Fruit fly (Drosophila melanogaster) whole organism, prepupa: Measurements from ENCODE around the gene CG44271.

Experiments used
- CG6276 ChIP-seq: fragments of 200-800 bp; sonication (Bioruptor generic); optimal IDR thresholded peaks from 2 replicates; lab custom pipeline; 2017; ENCODE audit warnings: missing biosample characterization, mild to moderate bottlenecking, missing genetic modification characterization
- CG8319 ChIP-seq: fragments of 200-800 bp; sonication (Bioruptor generic); optimal IDR thresholded peaks from 3 replicates; lab custom pipeline; 2016; ENCODE audit warnings: missing biosample characterization, missing genetic modification characterization
- Hr39 ChIP-seq: fragments of 200-800 bp; sonication (Bioruptor generic); optimal IDR thresholded peaks from 2 replicates; lab custom pipeline; 2016; ENCODE audit warnings: missing biosample characterization, missing genetic modification characterization
- Smox ChIP-seq: fragments of 200-800 bp; sonication (Bioruptor generic); optimal IDR thresholded peaks from 3 replicates; lab custom pipeline; 2016; ENCODE audit warnings: missing biosample characterization, missing genetic modification characterization
- Sox14 ChIP-seq: fragments of 200-800 bp; sonication (Bioruptor generic); optimal IDR thresholded peaks from 3 replicates; lab custom pipeline; 2016; ENCODE audit warnings: missing biosample characterization, missing genetic modification characterization
- salr ChIP-seq, 2 experiments: fragments of 200-800 bp; sonication (Bioruptor generic); optimal IDR thresholded peaks; 3 replicates each; lab custom pipeline; 2016 to 2018; ENCODE audit warnings: missing biosample characterization in 2 of 2, missing genetic modification characterization in 2 of 2, mild to moderate bottlenecking in 1 of 2

DNA sequence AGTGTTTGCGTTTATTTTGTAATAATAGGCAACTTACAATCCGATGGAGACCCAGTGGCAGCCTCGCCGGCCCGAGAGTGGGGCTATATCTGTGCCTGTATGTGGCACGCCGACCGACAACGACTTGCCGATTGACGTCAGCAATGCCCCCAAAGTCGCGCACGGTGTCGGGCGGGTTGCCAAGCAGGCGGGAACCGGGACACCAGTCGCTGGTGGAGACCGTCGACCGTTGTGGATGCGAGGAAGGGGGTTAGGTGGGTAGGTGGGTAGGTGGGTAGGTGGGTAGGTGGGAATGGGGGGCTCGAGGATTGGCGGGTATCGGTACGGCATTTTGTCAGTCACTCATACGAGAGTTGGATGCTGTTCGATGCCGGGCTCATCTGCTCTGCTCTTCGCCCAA lies 3.3 kb upstream of the CG44271 start:
- TF ChIP-seq CG8319 (no peak), Smox (no peak), Hr39 (GFP tag; lab: Kevin White, UChicago) (no peak), salr (GFP tag; optimal IDR thresholded peaks at IDR 0.05; lab: Kevin White, UChicago) (no peak), CG6276 (GFP tag; lab: Kevin White, UChicago) (no peak), Sox14 (no peak)
